ENCODE assay signal across 4 fruit fly cellular contexts in genomic region chr3R:9214235-9214634, dm6.
A peak's percentile ranks its signal among the peaks of the same experiment; 100 is the strongest.
TF ChIP-seq lines count a peak whose summit lies in the region.

No protein-coding gene starts in this region.

- peak; percentile 47 for TF ChIP-seq CTCF in whole organism, embryonic (GFP tag; optimal IDR thresholded peaks at IDR 0.05; lab: Kevin White, UChicago)

TF ChIP-seq in whole organism, embryonic, 481 proteins besides CTCF, POLR2A, EP300 and RAD21 (continues in another document):
- TF ChIP-seq sqz (GFP tag; optimal IDR thresholded peaks at IDR 0.05; lab: Kevin White, UChicago) (no peak), C15 (GFP tag; IDR thresholded peaks at IDR 0.05; lab: Robert Waterston, UW) (no peak), Tbp (GFP tag; optimal IDR thresholded peaks at IDR 0.05; lab: Kevin White, UChicago) (peak; percentile 97), row (GFP tag; IDR thresholded peaks at IDR 0.05; lab: Robert Waterston, UW) (no peak), yki (optimal IDR thresholded peaks at IDR 0.05; lab: Kevin White, UChicago) (peak; percentile 20), Sox100B (GFP tag; optimal IDR thresholded peaks at IDR 0.05; lab: Kevin White, UChicago) (no peak), CG3065 (GFP tag; optimal IDR thresholded peaks at IDR 0.05; lab: Kevin White, UChicago) (no peak), CG2875 (GFP tag; optimal IDR thresholded peaks at IDR 0.05; lab: Kevin White, UChicago) (no peak), grau (tag; optimal IDR thresholded peaks at IDR 0.05; lab: Kevin White, UChicago) (peak; percentile 12), ken (GFP tag; IDR thresholded peaks at IDR 0.05; lab: Robert Waterston, UW) (no peak), CG9609 (GFP tag; optimal IDR thresholded peaks at IDR 0.05; lab: Kevin White, UChicago) (no peak), Sox102F (GFP tag; optimal IDR thresholded peaks at IDR 0.05; lab: Kevin White, UChicago) (peak; percentile 9), Gug (GFP tag; IDR thresholded peaks at IDR 0.05; lab: Robert Waterston, UW) (no peak), ash1 (GFP tag; optimal IDR thresholded peaks at IDR 0.05; lab: Kevin White, UChicago) (no peak), CG1647 (GFP tag; optimal IDR thresholded peaks at IDR 0.05; lab: Kevin White, UChicago) (no peak), CG17361 (GFP tag; IDR thresholded peaks at IDR 0.05; lab: Robert Waterston, UW) (no peak), CG8089 (GFP tag; optimal IDR thresholded peaks at IDR 0.05; lab: Kevin White, UChicago) (no peak), Hey (tag; optimal IDR thresholded peaks at IDR 0.05; lab: Kevin White, UChicago) (no peak), sob (GFP tag; IDR thresholded peaks at IDR 0.05; lab: Robert Waterston, UW) (no peak), CG4617 (GFP tag; optimal IDR thresholded peaks at IDR 0.05; lab: Kevin White, UChicago; ENCODE audit: borderline replicate concordance) (no peak), jigr1 (GFP tag; IDR thresholded peaks at IDR 0.05; lab: Robert Waterston, UW) (no peak), Xrp1 (GFP tag; IDR thresholded peaks at IDR 0.05; lab: Robert Waterston, UW) (no peak), CG4707 (GFP tag; optimal IDR thresholded peaks at IDR 0.05; lab: Kevin White, UChicago) (no peak), Poxn (GFP tag; IDR thresholded peaks at IDR 0.05; lab: Robert Waterston, UW) (no peak)

TF ChIP-seq in whole organism, prepupa, 60 proteins besides CTCF, POLR2A, EP300 and RAD21:
- TF ChIP-seq Sox14 (GFP tag; optimal IDR thresholded peaks at IDR 0.05; lab: Kevin White, UChicago) (peak; percentile 61), Sox102F (GFP tag; optimal IDR thresholded peaks at IDR 0.05; lab: Kevin White, UChicago) (no peak), salr (GFP tag; optimal IDR thresholded peaks at IDR 0.05; lab: Kevin White, UChicago) (no peak)
TF ChIP-seq in whole organism, prepupa: peak in this region for 1.

TF ChIP-seq in whole organism, pupa, 21 proteins besides CTCF, POLR2A, EP300 and RAD21:
- TF ChIP-seq Pif1B (GFP tag; optimal IDR thresholded peaks at IDR 0.05; lab: Kevin White, UChicago) = no peak
- TF ChIP-seq D1 (tag; optimal IDR thresholded peaks at IDR 0.05; lab: Kevin White, UChicago) = peak; percentile 74

TF ChIP-seq in whole organism, wandering third instar larva, 38 proteins besides CTCF, POLR2A, EP300 and RAD21:
- no peak for TF ChIP-seq Abd-B (GFP tag; optimal IDR thresholded peaks at IDR 0.05; lab: Kevin White, UChicago)
- no peak for TF ChIP-seq CG32264 (GFP tag; optimal IDR thresholded peaks at IDR 0.05; lab: Kevin White, UChicago)
- no peak for TF ChIP-seq Dif (GFP tag; optimal IDR thresholded peaks at IDR 0.05; lab: Kevin White, UChicago; ENCODE audit: partially characterized antibody)
- TF ChIP-seq jim (GFP tag; optimal IDR thresholded peaks at IDR 0.05; lab: Kevin White, UChicago) = no peak
- no peak for TF ChIP-seq lola (GFP tag; optimal IDR thresholded peaks at IDR 0.05; lab: Kevin White, UChicago)
- TF ChIP-seq Myc (optimal IDR thresholded peaks at IDR 0.05; lab: Kevin White, UChicago) = peak; percentile 100
- TF ChIP-seq usp (GFP tag; optimal IDR thresholded peaks at IDR 0.05; lab: Kevin White, UChicago) = no peak

Comparison
In these comparisons a context has a peak if more than half of its experiments do, and no peak if none do; other contexts are left out.
1. Of the 7 proteins assayed by ChIP-seq in both whole organism, embryonic and whole organism, prepupa: peak only in whole organism, embryonic: CG6854 and Sox102F; only in whole organism, prepupa: none; in both: none; in neither: 5.